Fruit fly (Drosophila melanogaster) whole organism, embryonic: Measurements from ENCODE around the gene Mst89B.

Experiments
- Antp ChIP-seq: fragments of 200-800 bp; sonication (Bioruptor generic); optimal IDR thresholded peaks from 3 replicates; lab custom pipeline; 2016; ENCODE audit warnings: missing biosample characterization, missing genetic modification characterization
- CG11695 ChIP-seq: fragments of 200-800 bp; sonication (Bioruptor generic); IDR thresholded peaks from 3 replicates; pipeline ENCODE4 v1.3.6; 2022; ENCODE audit warnings: missing biosample characterization, missing genetic modification characterization
- CG12659 ChIP-seq: fragments of 200-800 bp; sonication (Bioruptor generic); optimal IDR thresholded peaks from 3 replicates; lab custom pipeline; 2017; ENCODE audit warnings: mild to moderate bottlenecking, missing biosample characterization, missing genetic modification reagents, missing genetic modification characterization
- CG1602 ChIP-seq: fragments of 200-800 bp; sonication (Bioruptor generic); optimal IDR thresholded peaks from 3 replicates; lab custom pipeline; 2016; ENCODE audit warnings: missing biosample characterization, missing genetic modification characterization
- CG1647 ChIP-seq: fragments of 200-800 bp; sonication (Bioruptor generic); optimal IDR thresholded peaks from 3 replicates; lab custom pipeline; 2016; ENCODE audit warnings: missing biosample characterization, missing genetic modification characterization
- CG16813 ChIP-seq: fragments of 200-800 bp; sonication (Bioruptor generic); IDR thresholded peaks from 3 replicates; pipeline ENCODE4 v1.3.6; 2022; ENCODE audit warnings: missing biosample characterization, missing genetic modification characterization; ENCODE audit not compliant: partially characterized antibody
- CG17802 ChIP-seq: fragments of 200-800 bp; sonication (Bioruptor generic); optimal IDR thresholded peaks from 2 replicates; lab custom pipeline; 2018; ENCODE audit warnings: missing biosample characterization, mild to moderate bottlenecking, missing genetic modification characterization, moderate library complexity
- CG2712 ChIP-seq: fragments of 200-800 bp; optimal IDR thresholded peaks from 3 replicates; lab custom pipeline; 2019; ENCODE audit warnings: missing biosample characterization, mild to moderate bottlenecking, missing genetic modification characterization, moderate library complexity
- CG32767 ChIP-seq: fragments of 200-800 bp; sonication (Bioruptor generic); IDR thresholded peaks from 2 replicates; pipeline ENCODE4 v1.3.6; 2022; ENCODE audit warnings: missing biosample characterization, missing genetic modification characterization
- CG34422 ChIP-seq: fragments of 200-800 bp; sonication (Bioruptor generic); IDR thresholded peaks from 3 replicates; pipeline ENCODE4 v1.3.6; 2022; ENCODE audit warnings: missing biosample characterization, missing genetic modification characterization
- CG4404 ChIP-seq: fragments of 200-800 bp; sonication (Bioruptor generic); IDR thresholded peaks from 2 replicates; pipeline ENCODE4 v1.3.6; 2022; ENCODE audit warnings: missing biosample characterization, missing genetic modification characterization
- CG4617 ChIP-seq: fragments of 200-800 bp; sonication (Bioruptor generic); optimal IDR thresholded peaks from 3 replicates; lab custom pipeline; 2016; ENCODE audit warnings: missing biosample characterization, missing genetic modification characterization, borderline replicate concordance
- CG5180 ChIP-seq: fragments of 200-800 bp; sonication (Bioruptor generic); optimal IDR thresholded peaks from 3 replicates; lab custom pipeline; 2017; ENCODE audit warnings: missing biosample characterization, missing genetic modification characterization, mild to moderate bottlenecking, moderate library complexity, missing genetic modification reagents
- CG6689 ChIP-seq: fragments of 200-800 bp; sonication (Bioruptor generic); IDR thresholded peaks from 2 replicates; pipeline ENCODE4 v1.3.6; 2022; ENCODE audit warnings: missing biosample characterization, missing genetic modification characterization
- CG6791 ChIP-seq: fragments of 200-800 bp; sonication (Bioruptor generic); IDR thresholded peaks from 3 replicates; pipeline ENCODE4 v1.3.6; 2022; ENCODE audit warnings: missing biosample characterization, missing genetic modification characterization; ENCODE audit not compliant: partially characterized antibody
- CkIIα-i1 ChIP-seq: fragments of 200-800 bp; sonication (Bioruptor generic); IDR thresholded peaks from 2 replicates; pipeline ENCODE4 v1.3.6; 2022; ENCODE audit warnings: missing biosample characterization, missing genetic modification characterization
- Elba2 ChIP-seq: fragments of 200-800 bp; sonication (Bioruptor generic); optimal IDR thresholded peaks from 3 replicates; lab custom pipeline; 2016; ENCODE audit warnings: missing biosample characterization, missing genetic modification characterization
- HLH54F ChIP-seq: fragments of 200-800 bp; sonication (Bioruptor generic); optimal IDR thresholded peaks from 3 replicates; lab custom pipeline; 2016; ENCODE audit warnings: missing biosample characterization, missing genetic modification characterization
- Hsf ChIP-seq: fragments of 200-800 bp; sonication (Bioruptor generic); optimal IDR thresholded peaks from 3 replicates; lab custom pipeline; 2016; ENCODE audit warnings: missing biosample characterization, missing genetic modification characterization
- Jarid2 ChIP-seq: fragments of 200-800 bp; sonication (Bioruptor generic); optimal IDR thresholded peaks from 3 replicates; lab custom pipeline; 2017; ENCODE audit warnings: mild to moderate bottlenecking, missing biosample characterization, missing genetic modification reagents, missing genetic modification characterization
- Lhr ChIP-seq: fragments of 200-800 bp; sonication (Bioruptor generic); optimal IDR thresholded peaks from 3 replicates; lab custom pipeline; 2017; ENCODE audit warnings: mild to moderate bottlenecking, missing biosample characterization, missing genetic modification reagents, missing genetic modification characterization
- Lim3 ChIP-seq: fragments of 200-800 bp; sonication (Bioruptor generic); IDR thresholded peaks from 2 replicates; pipeline ENCODE4 v1.3.6; 2022; ENCODE audit warnings: missing biosample characterization, missing genetic modification characterization
- Nf-YA ChIP-seq: fragments of 200-800 bp; sonication (Bioruptor generic); IDR thresholded peaks from 2 replicates; pipeline ENCODE4 v1.3.6; 2022; ENCODE audit warnings: missing biosample characterization, missing genetic modification characterization
- Sox100B ChIP-seq: fragments of 200-800 bp; sonication (Bioruptor generic); optimal IDR thresholded peaks from 3 replicates; lab custom pipeline; 2018; ENCODE audit warnings: missing biosample characterization, mild to moderate bottlenecking, missing genetic modification characterization
- TFAM ChIP-seq: fragments of 200-800 bp; sonication (Bioruptor generic); optimal IDR thresholded peaks from 2 replicates; lab custom pipeline; 2017; ENCODE audit warnings: missing biosample characterization, missing genetic modification characterization, inconsistent platforms
- ara ChIP-seq: fragments of 200-800 bp; sonication (Bioruptor generic); IDR thresholded peaks from 2 replicates; pipeline ENCODE4 v1.3.6; 2022; ENCODE audit warnings: missing biosample characterization, missing genetic modification characterization
- bab2 ChIP-seq: fragments of 200-800 bp; sonication (Bioruptor generic); optimal IDR thresholded peaks from 2 replicates; lab custom pipeline; 2016; ENCODE audit warnings: missing biosample characterization, missing genetic modification characterization
- cas ChIP-seq: fragments of 200-800 bp; sonication (Bioruptor generic); IDR thresholded peaks from 2 replicates; pipeline ENCODE4 v1.3.6; 2022; ENCODE audit warnings: missing biosample characterization, missing genetic modification characterization
- cato ChIP-seq: fragments of 200-800 bp; sonication (Bioruptor generic); optimal IDR thresholded peaks from 2 replicates; lab custom pipeline; 2016; ENCODE audit warnings: missing biosample characterization, missing genetic modification characterization, borderline replicate concordance
- chif ChIP-seq, 2 experiments: fragments of 200-800 bp; sonication (Bioruptor generic); optimal IDR thresholded peaks; 3 replicates each; lab custom pipeline; 2016; ENCODE audit warnings: missing biosample characterization in 2 of 2, missing genetic modification characterization in 2 of 2
- dmrt11E ChIP-seq: fragments of 200-800 bp; sonication (Bioruptor generic); optimal IDR thresholded peaks from 3 replicates; lab custom pipeline; 2018; ENCODE audit warnings: missing biosample characterization, mild to moderate bottlenecking, missing genetic modification characterization, moderate library complexity
- fd3F ChIP-seq: fragments of 200-800 bp; sonication (Bioruptor generic); optimal IDR thresholded peaks from 2 replicates; lab custom pipeline; 2018; ENCODE audit warnings: missing biosample characterization, mild to moderate bottlenecking, missing genetic modification characterization, moderate library complexity
- fru ChIP-seq: fragments of >200 bp; optimal IDR thresholded peaks from 2 replicates; lab custom pipeline; 2017
- grau ChIP-seq: fragments of 200-800 bp; optimal IDR thresholded peaks from 3 replicates; lab custom pipeline; 2019; ENCODE audit warnings: missing biosample characterization, mild to moderate bottlenecking, missing genetic modification characterization, moderate library complexity
- gro ChIP-seq: fragments of 200-800 bp; sonication (Bioruptor generic); optimal IDR thresholded peaks from 2 replicates; lab custom pipeline; 2016; ENCODE audit warnings: missing biosample characterization, missing genetic modification characterization
- ind ChIP-seq: fragments of 200-800 bp; sonication (Bioruptor generic); optimal IDR thresholded peaks from 3 replicates; lab custom pipeline; 2016; ENCODE audit warnings: missing biosample characterization, missing genetic modification characterization
- jing ChIP-seq: fragments of 200-800 bp; sonication (Bioruptor generic); optimal IDR thresholded peaks from 2 replicates; lab custom pipeline; 2018; ENCODE audit warnings: missing biosample characterization, mild to moderate bottlenecking, missing genetic modification characterization
- jumu ChIP-seq: fragments of 200-800 bp; sonication (Bioruptor generic); optimal IDR thresholded peaks from 3 replicates; lab custom pipeline; 2016; ENCODE audit warnings: missing biosample characterization, missing genetic modification characterization
- kni ChIP-seq: fragments of 200-800 bp; sonication (Bioruptor generic); optimal IDR thresholded peaks from 3 replicates; lab custom pipeline; 2017; ENCODE audit warnings: mild to moderate bottlenecking, missing biosample characterization, missing genetic modification reagents, missing genetic modification characterization
- knrl ChIP-seq: fragments of 200-800 bp; sonication (Bioruptor generic); IDR thresholded peaks from 3 replicates; pipeline ENCODE4 v1.3.6; 2022; ENCODE audit warnings: missing biosample characterization, missing genetic modification characterization; ENCODE audit not compliant: partially characterized antibody
- onecut ChIP-seq: fragments of 200-800 bp; sonication (Bioruptor generic); IDR thresholded peaks from 2 replicates; pipeline ENCODE4 v1.3.6; 2022; ENCODE audit warnings: missing biosample characterization, missing genetic modification characterization
- pho ChIP-seq: fragments of 200-800 bp; sonication (Bioruptor generic); optimal IDR thresholded peaks from 2 replicates; lab custom pipeline; 2016; ENCODE audit warnings: missing biosample characterization, missing genetic modification characterization
- ranshi ChIP-seq: fragments of 200-800 bp; sonication (Bioruptor generic); IDR thresholded peaks from 2 replicates; pipeline ENCODE4 v1.3.6; 2022; ENCODE audit warnings: missing biosample characterization, missing genetic modification characterization
- repo ChIP-seq: fragments of 200-800 bp; sonication (Bioruptor generic); optimal IDR thresholded peaks from 2 replicates; lab custom pipeline; 2016; ENCODE audit warnings: missing biosample characterization, missing genetic modification characterization
- rib ChIP-seq: fragments of 200-800 bp; sonication (Bioruptor generic); IDR thresholded peaks from 2 replicates; pipeline ENCODE4 v1.3.6; 2022; ENCODE audit warnings: missing biosample characterization, missing genetic modification characterization
- sd ChIP-seq: fragments of 200-800 bp; sonication (Bioruptor generic); optimal IDR thresholded peaks from 3 replicates; lab custom pipeline; 2018; ENCODE audit warnings: missing biosample characterization, mild to moderate bottlenecking, missing genetic modification characterization, moderate library complexity
- sr ChIP-seq: fragments of 200-800 bp; sonication (Bioruptor generic); IDR thresholded peaks from 3 replicates; pipeline ENCODE4 v1.3.6; 2022; ENCODE audit warnings: missing biosample characterization, missing genetic modification characterization
- toy ChIP-seq: fragments of 200-800 bp; sonication (Bioruptor generic); IDR thresholded peaks from 2 replicates; pipeline ENCODE4 v1.3.6; 2022; ENCODE audit warnings: missing biosample characterization, missing genetic modification characterization
- vvl ChIP-seq: fragments of 200-800 bp; sonication (Bioruptor generic); IDR thresholded peaks from 2 replicates; pipeline ENCODE4 v1.3.6; 2022; ENCODE audit warnings: missing biosample characterization, missing genetic modification characterization
- zen ChIP-seq: fragments of 200-800 bp; sonication (Bioruptor generic); optimal IDR thresholded peaks from 3 replicates; lab custom pipeline; 2018; ENCODE audit warnings: missing biosample characterization, mild to moderate bottlenecking, missing genetic modification characterization, moderate library complexity

Gene Mst89B

dm6 chr3R:16235941-16236712, 30.7 kb upstream of the Mst89B start (continued):
- no peak for TF ChIP-seq ranshi (GFP tag; lab: Robert Waterston, UW)
- no peak for TF ChIP-seq CG16813 (GFP tag; lab: Robert Waterston, UW)
- peak; percentile 90 for TF ChIP-seq sd
- no peak for TF ChIP-seq CG32767 (GFP tag; lab: Robert Waterston, UW)
- no peak for TF ChIP-seq CG6791 (GFP tag; lab: Robert Waterston, UW)
- peak; percentile 89 for TF ChIP-seq fd3F (GFP tag; lab: Kevin White, UChicago)
- TF ChIP-seq CG4404 (GFP tag; lab: Robert Waterston, UW), result no peak
- TF ChIP-seq fru (lab: Kevin White, UChicago), result no peak
- no peak for TF ChIP-seq CG11695
- TF ChIP-seq CkIIα-i1 (GFP tag; lab: Robert Waterston, UW), result no peak
- TF ChIP-seq CG17802 (tag; lab: Kevin White, UChicago), result peak; percentile 38
- peak; percentile 10 to 58 for TF ChIP-seq chif (GFP tag; optimal IDR thresholded peaks at IDR 0.05; lab: Kevin White, UChicago)
- TF ChIP-seq cas (GFP tag; lab: Robert Waterston, UW), result no peak
- peak; percentile 59 for TF ChIP-seq Hsf (GFP tag; lab: Kevin White, UChicago)
- TF ChIP-seq Lim3 (GFP tag; lab: Robert Waterston, UW), result no peak
- TF ChIP-seq ind (GFP tag; lab: Kevin White, UChicago), result peak; percentile 82
- peak; percentile 78 for TF ChIP-seq Lhr (GFP tag; lab: Kevin White, UChicago)
- peak; percentile 90 for TF ChIP-seq kni (GFP tag; lab: Kevin White, UChicago)
- peak; percentile 98 for TF ChIP-seq Sox100B (GFP tag; lab: Kevin White, UChicago)
- TF ChIP-seq HLH54F, result peak; percentile 69
- TF ChIP-seq CG1602, result peak; percentile 85
- peak; percentile 86 for TF ChIP-seq CG5180 (GFP tag; lab: Kevin White, UChicago)
- TF ChIP-seq bab2 (GFP tag; lab: Kevin White, UChicago), result peak; percentile 47
- TF ChIP-seq CG12659 (GFP tag; lab: Kevin White, UChicago), result peak; percentile 98
- peak; percentile 71 for TF ChIP-seq zen (tag; lab: Kevin White, UChicago)
- peak; percentile 64 for TF ChIP-seq Jarid2 (GFP tag; lab: Kevin White, UChicago)
- no peak for TF ChIP-seq CG1647 (GFP tag; lab: Kevin White, UChicago)
- TF ChIP-seq CG6689 (GFP tag; lab: Robert Waterston, UW), result no peak
- TF ChIP-seq pho (GFP tag; lab: Kevin White, UChicago), result no peak
- TF ChIP-seq toy, result no peak
- TF ChIP-seq CG2712 (tag; lab: Kevin White, UChicago), result peak; percentile 94
- TF ChIP-seq grau, result peak; percentile 90
- TF ChIP-seq knrl (GFP tag; lab: Robert Waterston, UW), result no peak
- peak; percentile 78 for TF ChIP-seq gro
- no peak for TF ChIP-seq repo (GFP tag; lab: Kevin White, UChicago)
- TF ChIP-seq TFAM (GFP tag; lab: Kevin White, UChicago), result no peak
- TF ChIP-seq cato (GFP tag; lab: Kevin White, UChicago), result peak; percentile 73
- TF ChIP-seq Elba2 (GFP tag; lab: Kevin White, UChicago), result peak; percentile 13
- no peak for TF ChIP-seq Nf-YA (GFP tag; lab: Robert Waterston, UW)
- no peak for TF ChIP-seq vvl (GFP tag; lab: Robert Waterston, UW)
- peak; percentile 58 for TF ChIP-seq Antp (GFP tag; lab: Kevin White, UChicago)
- TF ChIP-seq jumu (GFP tag; lab: Kevin White, UChicago), result peak; percentile 49
- peak; percentile 65 for TF ChIP-seq onecut (GFP tag; lab: Robert Waterston, UW)
- TF ChIP-seq rib (GFP tag; lab: Robert Waterston, UW), result no peak
- TF ChIP-seq jing (GFP tag; lab: Kevin White, UChicago), result peak; percentile 69
- peak; percentile 39 for TF ChIP-seq CG4617 (GFP tag; lab: Kevin White, UChicago)
- TF ChIP-seq sr (GFP tag; lab: Robert Waterston, UW), result no peak
- peak; percentile 95 for TF ChIP-seq dmrt11E (tag; lab: Kevin White, UChicago)
- TF ChIP-seq ara (GFP tag; lab: Robert Waterston, UW), result no peak
- TF ChIP-seq CG34422 (GFP tag; lab: Robert Waterston, UW), result no peak
